Worm (Caenorhabditis elegans): ENCODE measurements around the gene fbxa-44.

The fbxa-44 gene

ce11 chrV:16865404-16865803, 23.7 kb upstream of the fbxa-44 start, which contains the start of gene clec-28:
Gene clec-28 (plus strand): TSS chrV:16865704.
- TF ChIP-seq F57C9.4 (tag; optimal IDR thresholded peaks at IDR 0.05) (no peak), gei-17 (GFP tag; optimal IDR thresholded peaks at IDR 0.05) (no peak), Y67H2A.10 (GFP tag; conservative IDR thresholded peaks at IDR 0.05) (no peak)

ce11 chrV:16869740-16870139, 19.3 kb upstream of the fbxa-44 start, which contains the start of gene clec-33:
Gene clec-33 (minus strand): TSS chrV:16869840.
- TF ChIP-seq zim-3 (tag; optimal IDR thresholded peaks at IDR 0.05) (no peak), ceh-91 (GFP tag; IDR thresholded peaks at IDR 0.05) (no peak), cebp-2 (GFP tag; IDR thresholded peaks at IDR 0.05) (no peak), rpc-1 (optimal IDR thresholded peaks at IDR 0.05) (no peak), rpc-1 (tag; optimal IDR thresholded peaks at IDR 0.05) (no peak)

ce11 chrV:16871387-16871786, 17.7 kb upstream of the fbxa-44 start, which contains the start of gene thn-4:
Gene thn-4 (minus strand): TSS chrV:16871487.
- no peak for TF ChIP-seq attf-3 (GFP tag; conservative IDR thresholded peaks at IDR 0.05)
- no peak for TF ChIP-seq lsy-27 (tag; optimal IDR thresholded peaks at IDR 0.05; ENCODE audit: borderline replicate concordance, insufficient read depth)
- TF ChIP-seq lsl-1 (GFP tag; optimal IDR thresholded peaks at IDR 0.05) = no peak

- TF ChIP-seq F10E7.11 (tag; optimal IDR thresholded peaks at IDR 0.05) (no peak), bed-1 (GFP tag; IDR thresholded peaks at IDR 0.05) (no peak), ccch-3 (GFP tag; optimal IDR thresholded peaks at IDR 0.05) (no peak), mes-4 (tag; optimal IDR thresholded peaks at IDR 0.05) (no peak), nhr-179 (tag; optimal IDR thresholded peaks at IDR 0.05) (no peak), lir-1 (GFP tag; conservative IDR thresholded peaks at IDR 0.05) (no peak), ceh-79 (tag; optimal IDR thresholded peaks at IDR 0.05) (no peak), F57A8.1 (GFP tag; optimal IDR thresholded peaks at IDR 0.05) (no peak), ceh-27 (GFP tag; optimal IDR thresholded peaks at IDR 0.05) (no peak), ztf-3 (GFP tag; optimal IDR thresholded peaks at IDR 0.05) (no peak), Y79H2A.3 (GFP tag; conservative IDR thresholded peaks at IDR 0.05) (no peak), sea-2 (GFP tag; IDR thresholded peaks at IDR 0.05) (no peak), efl-1 (GFP tag; optimal IDR thresholded peaks at IDR 0.05) (no peak), ztf-26 (tag; optimal IDR thresholded peaks at IDR 0.05) (no peak), attf-3 (GFP tag; conservative IDR thresholded peaks at IDR 0.05) (no peak), pbrm-1 (GFP tag; IDR thresholded peaks at IDR 0.05) (no peak)
Observed at ce11 chrV:16873642-16874041, 15.4 kb upstream of the fbxa-44 start, which contains the start of gene srw-23. Gene srw-23 (plus strand): TSS chrV:16873942.

DNA sequence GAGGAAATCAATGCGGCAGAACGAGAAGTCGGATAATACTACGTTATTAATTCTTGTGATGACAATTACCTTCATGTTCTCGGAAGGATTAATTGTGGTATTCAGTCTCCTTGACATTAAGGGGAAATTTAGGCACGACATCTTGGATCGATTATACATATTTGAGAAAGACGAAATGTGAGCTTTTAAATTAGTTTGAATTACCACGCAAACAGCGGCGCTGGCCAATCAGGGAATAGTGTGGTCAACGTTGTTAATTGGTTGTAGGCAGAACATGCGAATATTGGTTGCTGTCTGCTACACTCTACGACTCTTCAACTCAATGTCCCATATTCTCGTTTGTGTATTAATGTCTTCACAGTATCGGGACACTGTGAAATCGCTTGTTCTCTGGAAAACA, 14.1 kb upstream of the fbxa-44 start, which contains the start of gene F49A5.10:
TSS of gene F49A5.10 (plus strand) at position 301 of the 400 bp plus-strand sequence.
- TF ChIP-seq unc-130 (GFP tag; optimal IDR thresholded peaks at IDR 0.05) (no peak), somi-1 (GFP tag; optimal IDR thresholded peaks at IDR 0.05) (no peak), nhr-80 (tag; optimal IDR thresholded peaks at IDR 0.05) (no peak), K12H6.12 (tag; optimal IDR thresholded peaks at IDR 0.05) (no peak), him-1 (tag; optimal IDR thresholded peaks at IDR 0.05) (no peak), hmg-20 (GFP tag; IDR thresholded peaks at IDR 0.05) (no peak), attf-3 (GFP tag; conservative IDR thresholded peaks at IDR 0.05) (no peak), mcd-1 (GFP tag; IDR thresholded peaks at IDR 0.05) (no peak), D2030.7 (GFP tag; IDR thresholded peaks at IDR 0.05) (no peak), ceh-40 (GFP tag; IDR thresholded peaks at IDR 0.05) (no peak), hmg-1.2 (GFP tag; IDR thresholded peaks at IDR 0.05) (no peak), F33H1.4 (GFP tag; IDR thresholded peaks at IDR 0.05) (no peak), B0035.1 (tag; optimal IDR thresholded peaks at IDR 0.05) (no peak), zfh-2 (GFP tag; conservative IDR thresholded peaks at IDR 0.05) (no peak), F37B4.10 (GFP tag; IDR thresholded peaks at IDR 0.05) (no peak), pbrm-1 (GFP tag; IDR thresholded peaks at IDR 0.05) (no peak)
